Worm (Caenorhabditis elegans) whole organism, mixed stage, embryonic: ENCODE data around the gene rpi-2.

Source experiments
- lsy-2 ChIP-seq: fragments of 150-350 bp; optimal IDR thresholded peaks from 2 replicates; lab custom pipeline; 2014; ENCODE audit warnings: missing biosample characterization, missing genetic modification characterization
- mep-1 ChIP-seq: fragments of 150-350 bp; optimal IDR thresholded peaks from 2 replicates; lab custom pipeline; 2017; ENCODE audit warnings: missing biosample characterization, missing genetic modification reagents, missing genetic modification characterization, inconsistent platforms
- nhr-237 ChIP-seq: fragments of 150-350 bp; optimal IDR thresholded peaks from 2 replicates; lab custom pipeline; 2014; ENCODE audit warnings: missing biosample characterization, missing genetic modification characterization
- nhr-76 ChIP-seq: sonication (generic microtip); optimal IDR thresholded peaks from 2 replicates; lab custom pipeline; 2017; ENCODE audit warnings: missing biosample characterization, missing genetic modification characterization
- snpc-4 ChIP-seq: fragments of 150-350 bp; optimal IDR thresholded peaks from 2 replicates; lab custom pipeline; 2014; ENCODE audit warnings: missing biosample characterization, missing genetic modification characterization
- unc-120 ChIP-seq: sonication (generic microtip); optimal IDR thresholded peaks from 2 replicates; lab custom pipeline; 2017; ENCODE audit warnings: missing genetic modification characterization, missing compliant biosample characterization; ENCODE audit not compliant: poor library complexity, severe bottlenecking
- unc-62 ChIP-seq: fragments of 150-350 bp; optimal IDR thresholded peaks from 2 replicates; lab custom pipeline; 2014; ENCODE audit warnings: missing biosample characterization, missing genetic modification reagents, missing genetic modification characterization
- ztf-11 ChIP-seq: fragments of 150-350 bp; optimal IDR thresholded peaks from 2 replicates; lab custom pipeline; 2014; ENCODE audit warnings: missing biosample characterization, missing genetic modification characterization

DNA sequence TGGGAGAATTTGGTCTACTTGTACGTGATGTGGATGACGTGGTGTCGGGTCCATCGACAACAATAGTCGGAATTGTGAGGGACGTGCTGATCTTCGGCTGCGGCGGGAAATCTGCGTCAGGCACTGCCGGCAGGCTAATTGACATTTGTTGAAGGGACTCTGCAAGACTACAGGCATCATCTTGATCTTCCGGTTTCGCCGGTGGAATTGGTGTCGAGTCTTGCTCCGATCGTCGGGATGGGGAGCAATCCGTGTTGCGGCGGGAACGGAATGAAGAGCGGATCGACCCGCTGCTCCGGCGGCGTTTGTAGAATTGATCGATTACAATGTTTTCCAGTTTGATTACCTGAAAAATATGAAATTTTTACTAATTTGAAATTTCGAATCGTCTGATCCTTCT lies 41.4 kb downstream of the rpi-2 start:
- no peak for TF ChIP-seq snpc-4 (tag; lab: Kevin White, UChicago)
- TF ChIP-seq lsy-2: no peak
- TF ChIP-seq unc-62 (GFP tag; lab: Kevin White, UChicago): no peak
- TF ChIP-seq nhr-76 (tag; lab: Kevin White, UChicago): no peak
- TF ChIP-seq mep-1: no peak
- no peak for TF ChIP-seq ztf-11
- TF ChIP-seq unc-120 (tag; lab: Kevin White, UChicago): no peak
- TF ChIP-seq nhr-237 (tag; lab: Kevin White, UChicago): no peak
